Worm (Caenorhabditis elegans) whole organism, late embryonic: ENCODE data around the gene C48D1.9.
A peak's percentile ranks its signal among the peaks of the same experiment; 100 is the strongest.

Experiments used
- K09A11.1 ChIP-seq: sonication (generic microtip); optimal IDR thresholded peaks from 2 replicates; lab custom pipeline; 2017; ENCODE audit warnings: antibody characterized with exemption, mild to moderate bottlenecking, missing genetic modification characterization, missing compliant biosample characterization; ENCODE audit not compliant: insufficient read depth
- ama-1 ChIP-seq: fragments of 150-350 bp; optimal IDR thresholded peaks from 2 replicates; lab custom pipeline; 2014
- elt-4 ChIP-seq: sonication (generic microtip); optimal IDR thresholded peaks from 2 replicates; lab custom pipeline; 2016; ENCODE audit warnings: missing genetic modification characterization, missing compliant biosample characterization
- fax-1 ChIP-seq: sonication (generic microtip); optimal IDR thresholded peaks from 2 replicates; lab custom pipeline; 2016; ENCODE audit warnings: missing genotype, missing genetic modification characterization, missing compliant biosample characterization
- fkh-10 ChIP-seq: fragments of 150-350 bp; optimal IDR thresholded peaks from 2 replicates; lab custom pipeline; 2014; ENCODE audit warnings: missing biosample characterization, missing genetic modification reagents, missing genetic modification characterization
- lin-11 ChIP-seq: fragments of 200-800 bp; sonication (Bioruptor generic); optimal IDR thresholded peaks from 2 replicates; lab custom pipeline; 2018; ENCODE audit warnings: mild to moderate bottlenecking, missing genetic modification characterization, missing compliant biosample characterization
- madf-2 ChIP-seq: sonication (generic microtip); optimal IDR thresholded peaks from 2 replicates; lab custom pipeline; 2017; ENCODE audit warnings: missing genetic modification characterization, missing compliant biosample characterization
- mec-3 ChIP-seq: sonication (generic microtip); optimal IDR thresholded peaks from 2 replicates; lab custom pipeline; 2016; ENCODE audit warnings: borderline replicate concordance, missing genetic modification characterization, missing compliant biosample characterization
- nfya-1 ChIP-seq: sonication (generic microtip); optimal IDR thresholded peaks from 2 replicates; lab custom pipeline; 2017; ENCODE audit warnings: missing genetic modification characterization, mild to moderate bottlenecking, missing compliant biosample characterization, antibody characterized with exemption, moderate library complexity
- odd-2 ChIP-seq: sonication (generic microtip); optimal IDR thresholded peaks from 2 replicates; lab custom pipeline; 2017; ENCODE audit warnings: antibody characterized with exemption, mild to moderate bottlenecking, missing genetic modification characterization, missing compliant biosample characterization
- rnt-1 ChIP-seq: sonication (generic microtip); optimal IDR thresholded peaks from 2 replicates; lab custom pipeline; 2016; ENCODE audit warnings: missing genetic modification characterization, missing compliant biosample characterization
- unc-42 ChIP-seq: sonication (generic microtip); optimal IDR thresholded peaks from 2 replicates; lab custom pipeline; 2016; ENCODE audit warnings: missing genotype, missing genetic modification characterization, missing compliant biosample characterization
- ztf-16 ChIP-seq: sonication (generic microtip); optimal IDR thresholded peaks from 2 replicates; lab custom pipeline; 2017; ENCODE audit warnings: missing genetic modification characterization, missing compliant biosample characterization

DNA sequence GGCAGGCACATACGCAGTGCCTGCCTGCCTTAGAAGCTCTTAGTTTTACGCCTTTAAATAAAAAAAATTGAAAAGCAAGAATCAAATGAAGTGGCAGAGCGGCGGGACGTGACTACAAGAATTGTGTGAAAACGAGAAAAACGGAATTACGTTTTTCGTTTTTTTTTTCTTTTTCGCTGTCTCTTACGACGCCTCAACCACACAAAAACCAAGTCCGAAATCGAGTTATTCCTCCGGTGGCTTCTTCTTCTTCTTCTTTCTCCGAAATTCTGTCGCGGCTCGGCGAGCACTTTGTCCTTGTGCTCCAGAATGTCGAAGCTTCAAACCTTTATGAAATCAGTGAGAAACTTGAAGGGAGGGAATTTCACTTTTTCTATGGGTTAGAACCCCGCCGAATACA, 11.1 kb upstream of the C48D1.9 start:
- no peak for TF ChIP-seq lin-11 (tag; lab: Kevin White, UChicago)
- TF ChIP-seq elt-4 (tag; lab: Kevin White, UChicago): no peak
- peak; percentile 75 for TF ChIP-seq unc-42
- no peak for TF ChIP-seq mec-3 (tag; lab: Kevin White, UChicago)
- no peak for TF ChIP-seq fax-1 (tag; lab: Kevin White, UChicago)
- no peak for TF ChIP-seq ama-1
- TF ChIP-seq ztf-16 (tag; lab: Kevin White, UChicago): no peak
- TF ChIP-seq madf-2 (tag; lab: Kevin White, UChicago): no peak
- TF ChIP-seq fkh-10 (GFP tag; lab: Kevin White, UChicago): no peak
- TF ChIP-seq odd-2 (tag; lab: Kevin White, UChicago): no peak
- TF ChIP-seq nfya-1: no peak
- TF ChIP-seq rnt-1 (tag; lab: Kevin White, UChicago): no peak
- TF ChIP-seq K09A11.1 (tag; lab: Kevin White, UChicago): no peak
